Fruit fly (Drosophila melanogaster) whole organism, prepupa: ENCODE data around the gene Nepl19.

ENCODE experiments used
- Blimp-1 ChIP-seq: fragments of 200-800 bp; sonication (Bioruptor generic); optimal IDR thresholded peaks from 3 replicates; lab custom pipeline; 2017; ENCODE audit warnings: missing biosample characterization, missing genetic modification characterization, mild to moderate bottlenecking, moderate library complexity, missing genetic modification reagents
- CG10631 ChIP-seq: fragments of 200-800 bp; sonication (Bioruptor generic); optimal IDR thresholded peaks from 2 replicates; lab custom pipeline; 2016; ENCODE audit warnings: missing biosample characterization, missing genetic modification characterization
- CG10669 ChIP-seq: fragments of 200-800 bp; sonication (Bioruptor generic); optimal IDR thresholded peaks from 3 replicates; lab custom pipeline; 2018; ENCODE audit warnings: missing biosample characterization, mild to moderate bottlenecking, missing genetic modification characterization, moderate library complexity
- CG11294 ChIP-seq: fragments of 200-800 bp; sonication (Bioruptor generic); IDR thresholded peaks from 2 replicates; pipeline ENCODE4 v1.3.6; 2022; ENCODE audit warnings: missing biosample characterization, missing genetic modification characterization
- CG11902 ChIP-seq: fragments of 200-800 bp; sonication (Bioruptor generic); optimal IDR thresholded peaks from 3 replicates; lab custom pipeline; 2016; ENCODE audit warnings: missing biosample characterization, missing genetic modification characterization
- CG15336 ChIP-seq: fragments of 200-800 bp; sonication (Bioruptor generic); IDR thresholded peaks from 2 replicates; pipeline ENCODE4 v1.3.6; 2022; ENCODE audit warnings: missing biosample characterization, missing genetic modification characterization
- CG1621 ChIP-seq: fragments of 200-800 bp; sonication (Bioruptor generic); optimal IDR thresholded peaks from 3 replicates; lab custom pipeline; 2018; ENCODE audit warnings: missing biosample characterization, mild to moderate bottlenecking, missing genetic modification characterization
- CG16779 ChIP-seq: fragments of 200-800 bp; sonication (Bioruptor generic); optimal IDR thresholded peaks from 3 replicates; lab custom pipeline; 2017; ENCODE audit warnings: missing biosample characterization, mild to moderate bottlenecking, missing genetic modification characterization
- CG3032 ChIP-seq: fragments of 200-800 bp; optimal IDR thresholded peaks from 2 replicates; lab custom pipeline; 2019; ENCODE audit warnings: missing biosample characterization, mild to moderate bottlenecking, missing genetic modification characterization, moderate library complexity
- CG31627 ChIP-seq: fragments of 200-800 bp; sonication (Bioruptor generic); optimal IDR thresholded peaks from 3 replicates; lab custom pipeline; 2016; ENCODE audit warnings: missing biosample characterization, missing genetic modification characterization
- CG32006 ChIP-seq: fragments of 200-800 bp; sonication (Bioruptor generic); optimal IDR thresholded peaks from 3 replicates; lab custom pipeline; 2017; ENCODE audit warnings: missing biosample characterization, mild to moderate bottlenecking, missing genetic modification characterization
- CG3919 ChIP-seq: fragments of 200-800 bp; sonication (Bioruptor generic); optimal IDR thresholded peaks from 3 replicates; lab custom pipeline; 2016; ENCODE audit warnings: missing biosample characterization, missing genetic modification characterization
- CG6163 ChIP-seq: fragments of 200-800 bp; sonication (Bioruptor generic); IDR thresholded peaks from 3 replicates; pipeline ENCODE4 v1.3.6; 2022; ENCODE audit warnings: missing biosample characterization, missing genetic modification characterization
- CG6276 ChIP-seq: fragments of 200-800 bp; sonication (Bioruptor generic); optimal IDR thresholded peaks from 2 replicates; lab custom pipeline; 2017; ENCODE audit warnings: missing biosample characterization, mild to moderate bottlenecking, missing genetic modification characterization
- CG6792 ChIP-seq: fragments of 200-800 bp; sonication (Bioruptor generic); optimal IDR thresholded peaks from 3 replicates; lab custom pipeline; 2016; ENCODE audit warnings: missing biosample characterization, missing genetic modification characterization
- CG6808 ChIP-seq: fragments of 200-800 bp; sonication (Bioruptor generic); optimal IDR thresholded peaks from 3 replicates; lab custom pipeline; 2017; ENCODE audit warnings: missing biosample characterization, missing genetic modification characterization, mild to moderate bottlenecking, moderate library complexity, missing genetic modification reagents
- CG6854 ChIP-seq: fragments of 200-800 bp; sonication (Bioruptor generic); optimal IDR thresholded peaks from 2 replicates; lab custom pipeline; 2017; ENCODE audit warnings: missing biosample characterization, mild to moderate bottlenecking, missing genetic modification characterization
- CG7368 ChIP-seq: fragments of 200-800 bp; sonication (Bioruptor generic); optimal IDR thresholded peaks from 3 replicates; lab custom pipeline; 2016; ENCODE audit warnings: missing biosample characterization, missing genetic modification characterization
- CG8119 ChIP-seq: fragments of 200-800 bp; sonication (Bioruptor generic); IDR thresholded peaks from 3 replicates; pipeline ENCODE4 v1.3.6; 2022; ENCODE audit warnings: missing biosample characterization, missing genetic modification characterization
- CG8319 ChIP-seq: fragments of 200-800 bp; sonication (Bioruptor generic); optimal IDR thresholded peaks from 3 replicates; lab custom pipeline; 2016; ENCODE audit warnings: missing biosample characterization, missing genetic modification characterization
- CG8632 ChIP-seq: fragments of 200-800 bp; sonication (Bioruptor generic); optimal IDR thresholded peaks from 3 replicates; lab custom pipeline; 2016; ENCODE audit warnings: missing biosample characterization, missing genetic modification characterization
- CG9139 ChIP-seq: fragments of 200-800 bp; sonication (Bioruptor generic); optimal IDR thresholded peaks from 3 replicates; lab custom pipeline; 2017; ENCODE audit warnings: missing biosample characterization, mild to moderate bottlenecking, missing genetic modification characterization
- Eip75B ChIP-seq: fragments of 200-800 bp; sonication (Bioruptor generic); optimal IDR thresholded peaks from 3 replicates; lab custom pipeline; 2016; ENCODE audit warnings: missing biosample characterization, missing genetic modification characterization
- Eip78C ChIP-seq: fragments of 200-800 bp; sonication (Bioruptor generic); peaks from one replicate; lab custom pipeline; 2016; ENCODE audit warnings: missing biosample characterization, missing genetic modification characterization
- Eip93F ChIP-seq: fragments of 200-800 bp; sonication (Bioruptor generic); optimal IDR thresholded peaks from 2 replicates; lab custom pipeline; 2016; ENCODE audit warnings: missing biosample characterization, mild to moderate bottlenecking, missing genetic modification characterization
- Ets21C ChIP-seq: fragments of 200-800 bp; sonication (Bioruptor generic); optimal IDR thresholded peaks from 3 replicates; lab custom pipeline; 2016; ENCODE audit warnings: missing biosample characterization, missing genetic modification characterization
- Ets96B ChIP-seq: fragments of 200-800 bp; optimal IDR thresholded peaks from 2 replicates; lab custom pipeline; 2019; ENCODE audit warnings: missing biosample characterization, mild to moderate bottlenecking, missing genetic modification characterization, moderate library complexity
- Hr38 ChIP-seq: sonication (Bioruptor generic); optimal IDR thresholded peaks from 2 replicates; lab custom pipeline; 2016; ENCODE audit warnings: missing biosample characterization, missing genetic modification characterization
- Hr4 ChIP-seq: fragments of 200-800 bp; sonication (Bioruptor generic); optimal IDR thresholded peaks from 3 replicates; lab custom pipeline; 2016; ENCODE audit warnings: missing biosample characterization, missing genetic modification characterization
- Lpt ChIP-seq: fragments of 200-800 bp; sonication (Bioruptor generic); optimal IDR thresholded peaks from 3 replicates; lab custom pipeline; 2016; ENCODE audit warnings: missing biosample characterization, missing genetic modification characterization
- Met ChIP-seq: fragments of 200-800 bp; sonication (Bioruptor generic); optimal IDR thresholded peaks from 3 replicates; lab custom pipeline; 2016; ENCODE audit warnings: missing biosample characterization, missing genetic modification characterization
- OdsH ChIP-seq: fragments of 200-800 bp; sonication (Bioruptor generic); optimal IDR thresholded peaks from 3 replicates; lab custom pipeline; 2016; ENCODE audit warnings: missing biosample characterization, missing genetic modification characterization
- Sox102F ChIP-seq: fragments of 200-800 bp; sonication (Bioruptor generic); optimal IDR thresholded peaks from 2 replicates; lab custom pipeline; 2016; ENCODE audit warnings: missing biosample characterization, mild to moderate bottlenecking, missing genetic modification characterization
- Sox14 ChIP-seq: fragments of 200-800 bp; sonication (Bioruptor generic); optimal IDR thresholded peaks from 3 replicates; lab custom pipeline; 2016; ENCODE audit warnings: missing biosample characterization, missing genetic modification characterization
- Sox15 ChIP-seq: fragments of 200-800 bp; sonication (Bioruptor generic); optimal IDR thresholded peaks from 3 replicates; lab custom pipeline; 2016; ENCODE audit warnings: missing biosample characterization, missing genetic modification characterization
- acj6 ChIP-seq: fragments of 200-800 bp; sonication (Bioruptor generic); optimal IDR thresholded peaks from 3 replicates; lab custom pipeline; 2016; ENCODE audit warnings: missing biosample characterization, missing genetic modification characterization
- dac ChIP-seq: fragments of 200-800 bp; sonication (Bioruptor generic); optimal IDR thresholded peaks from 2 replicates; lab custom pipeline; 2017; ENCODE audit warnings: missing biosample characterization, mild to moderate bottlenecking, missing genetic modification characterization
- dsx ChIP-seq: fragments of 200-800 bp; optimal IDR thresholded peaks from 3 replicates; lab custom pipeline; 2019; ENCODE audit warnings: missing biosample characterization, mild to moderate bottlenecking, missing genetic modification characterization, moderate library complexity; ENCODE audit not compliant: poor library complexity, severe bottlenecking
- eg ChIP-seq: fragments of 200-800 bp; sonication (Bioruptor generic); IDR thresholded peaks from 3 replicates; pipeline ENCODE4 v1.3.6; 2022; ENCODE audit warnings: missing biosample characterization, missing genetic modification characterization
- esn ChIP-seq: fragments of 200-800 bp; sonication (Bioruptor generic); optimal IDR thresholded peaks from 2 replicates; lab custom pipeline; 2016; ENCODE audit warnings: missing biosample characterization, mild to moderate bottlenecking, missing genetic modification characterization, moderate library complexity
- fd59A ChIP-seq: fragments of 200-800 bp; sonication (Bioruptor generic); optimal IDR thresholded peaks from 2 replicates; lab custom pipeline; 2017; ENCODE audit warnings: missing biosample characterization, mild to moderate bottlenecking, missing genetic modification characterization, missing genetic modification reagents
- fd85E ChIP-seq: fragments of 200-800 bp; sonication (Bioruptor generic); optimal IDR thresholded peaks from 3 replicates; lab custom pipeline; 2016; ENCODE audit warnings: missing biosample characterization, missing genetic modification characterization
- fkh ChIP-seq: fragments of 200-800 bp; sonication (Bioruptor generic); optimal IDR thresholded peaks from 3 replicates; lab custom pipeline; 2017; ENCODE audit warnings: missing biosample characterization, mild to moderate bottlenecking, missing genetic modification characterization, moderate library complexity
- lz ChIP-seq: fragments of 200-800 bp; sonication (Bioruptor generic); optimal IDR thresholded peaks from 3 replicates; lab custom pipeline; 2016; ENCODE audit warnings: missing biosample characterization, missing genetic modification characterization
- net ChIP-seq: fragments of 200-800 bp; sonication (Bioruptor generic); optimal IDR thresholded peaks from 3 replicates; lab custom pipeline; 2016; ENCODE audit warnings: missing biosample characterization, missing genetic modification characterization
- pdm3 ChIP-seq: fragments of 200-800 bp; sonication (Bioruptor generic); optimal IDR thresholded peaks from 3 replicates; lab custom pipeline; 2016; ENCODE audit warnings: missing biosample characterization, missing genetic modification characterization
- salr ChIP-seq, 2 experiments: fragments of 200-800 bp; sonication (Bioruptor generic); optimal IDR thresholded peaks; 3 replicates each; lab custom pipeline; 2016 to 2018; ENCODE audit warnings: missing biosample characterization in 2 of 2, missing genetic modification characterization in 2 of 2, mild to moderate bottlenecking in 1 of 2
- spab ChIP-seq: fragments of 200-800 bp; sonication (Bioruptor generic); optimal IDR thresholded peaks from 2 replicates; lab custom pipeline; 2017; ENCODE audit warnings: missing biosample characterization, mild to moderate bottlenecking, missing genetic modification characterization, missing genetic modification reagents
- ss ChIP-seq, 2 experiments: fragments of 200-800 bp; sonication (Bioruptor generic); optimal IDR thresholded peaks; 2 replicates in 1 of 2; 3 replicates in 1 of 2; lab custom pipeline; 2017 to 2018; ENCODE audit warnings: mild to moderate bottlenecking in 2 of 2, missing biosample characterization in 2 of 2, missing genetic modification characterization in 2 of 2, moderate library complexity in 1 of 2
- svp ChIP-seq: fragments of 200-800 bp; sonication (Bioruptor generic); peaks from one replicate; lab custom pipeline; 2016; ENCODE audit warnings: missing biosample characterization, missing genetic modification characterization
- topi ChIP-seq: fragments of 200-800 bp; sonication (Bioruptor generic); optimal IDR thresholded peaks from 3 replicates; lab custom pipeline; 2016; ENCODE audit warnings: missing biosample characterization, missing genetic modification characterization

Gene Nepl19

DNA sequence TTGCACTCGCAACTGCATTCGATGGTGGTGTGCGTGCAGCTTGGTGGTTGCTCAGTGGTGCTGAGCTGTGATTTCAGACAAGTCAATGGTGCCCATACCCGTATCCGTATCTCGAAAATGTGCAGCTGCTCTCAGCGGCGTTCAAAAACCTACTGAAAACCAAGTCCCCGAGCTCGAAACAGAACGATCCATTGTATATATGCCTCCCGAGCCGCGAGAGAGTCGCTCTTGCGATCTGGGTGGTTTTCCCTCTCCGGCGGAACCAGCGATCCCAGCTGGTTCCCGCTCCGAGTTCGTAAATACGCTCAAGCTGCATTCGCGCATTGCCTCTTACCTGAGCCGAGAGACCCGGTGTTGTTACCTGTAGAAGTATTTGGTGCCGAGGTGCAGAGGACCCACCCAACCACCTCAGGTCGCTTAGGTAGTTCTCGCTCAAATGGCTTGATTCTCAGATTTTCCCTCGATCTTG, 20.8 kb downstream of the Nepl19 start, which contains the start of gene Inx3:
TSS of gene Inx3 (minus strand) at position 440 of the 469 bp plus-strand sequence.
- TF ChIP-seq CG9139 (GFP tag; lab: Kevin White, UChicago) (peak; percentile 24), CG6808 (peak; percentile 97), topi (GFP tag; lab: Kevin White, UChicago) (no peak), Eip75B (no peak), lz (GFP tag; lab: Kevin White, UChicago) (peak; percentile 6), CG10669 (GFP tag; lab: Kevin White, UChicago) (no peak), CG6163 (GFP tag; lab: Robert Waterston, UW) (peak; percentile 60; the same call in 2 of the 3 replicates), CG15336 (GFP tag; lab: Robert Waterston, UW) (peak; percentile 44; the same call in 1 of the 2 replicates), OdsH (GFP tag; lab: Kevin White, UChicago) (no peak), CG8632 (GFP tag; lab: Kevin White, UChicago) (no peak), CG6854 (peak; percentile 57), dac (GFP tag; lab: Kevin White, UChicago) (no peak), esn (GFP tag; lab: Kevin White, UChicago) (peak; percentile 23), Sox15 (GFP tag; lab: Kevin White, UChicago) (no peak), Lpt (GFP tag; lab: Kevin White, UChicago) (no peak), net (GFP tag; lab: Kevin White, UChicago) (peak; percentile 15), CG3919 (GFP tag; lab: Kevin White, UChicago) (peak; percentile 30), fd85E (GFP tag; lab: Kevin White, UChicago) (peak; percentile 4), CG8319 (GFP tag; lab: Kevin White, UChicago) (no peak), Sox14 (GFP tag; lab: Kevin White, UChicago) (no peak), CG3032 (peak; percentile 15), spab (GFP tag; lab: Kevin White, UChicago) (no peak), dsx (peak; percentile 81), CG6792 (GFP tag; lab: Kevin White, UChicago) (no peak), Ets21C (GFP tag; lab: Kevin White, UChicago) (no peak), CG10631 (GFP tag; lab: Kevin White, UChicago) (no peak), Hr4 (GFP tag; lab: Kevin White, UChicago) (no peak), CG11902 (GFP tag; lab: Kevin White, UChicago) (no peak), CG32006 (GFP tag; lab: Kevin White, UChicago) (no peak), CG1621 (tag; lab: Kevin White, UChicago) (peak; percentile 74), ss (GFP tag; optimal IDR thresholded peaks at IDR 0.05; lab: Kevin White, UChicago) (peak in 1 of 2 experiments; percentile 47), CG8119 (GFP tag; lab: Robert Waterston, UW) (peak; percentile 28; the same call in 1 of the 3 replicates), Eip78C (GFP tag; lab: Kevin White, UChicago) (peak; percentile 88), acj6 (GFP tag; lab: Kevin White, UChicago) (no peak), svp (GFP tag; lab: Kevin White, UChicago) (peak; percentile 80), pdm3 (GFP tag; lab: Kevin White, UChicago) (no peak), CG16779 (tag; lab: Kevin White, UChicago) (peak; percentile 40), CG7368 (GFP tag; lab: Kevin White, UChicago) (no peak), CG31627 (GFP tag; lab: Kevin White, UChicago) (no peak), Met (GFP tag; lab: Kevin White, UChicago) (peak; percentile 29), Ets96B (tag; lab: Kevin White, UChicago) (no peak), fd59A (no peak), eg (peak; percentile 66; the same call in 1 of the 3 replicates), Sox102F (GFP tag; lab: Kevin White, UChicago) (peak; percentile 40), CG11294 (GFP tag; lab: Robert Waterston, UW) (no peak), Hr38 (peak; percentile 0), Blimp-1 (GFP tag; lab: Kevin White, UChicago) (no peak), salr (GFP tag; optimal IDR thresholded peaks at IDR 0.05; lab: Kevin White, UChicago) (no peak), fkh (GFP tag; lab: Kevin White, UChicago) (peak; percentile 30), CG6276 (GFP tag; lab: Kevin White, UChicago) (no peak), Eip93F (GFP tag; lab: Kevin White, UChicago) (no peak)
